Fruit fly (Drosophila melanogaster) whole organism, embryonic: ENCODE measurements around the gene Hpd.

Source experiments
- Asciz ChIP-seq: fragments of 200-800 bp; sonication (Bioruptor generic); optimal IDR thresholded peaks from 2 replicates; lab custom pipeline; 2017; ENCODE audit warnings: missing biosample characterization, mild to moderate bottlenecking, missing genetic modification characterization, missing genetic modification reagents
- C15 ChIP-seq: fragments of 200-800 bp; sonication (Bioruptor generic); IDR thresholded peaks from 3 replicates; pipeline ENCODE4 v1.3.6; 2022; ENCODE audit warnings: missing biosample characterization, missing genetic modification characterization
- CG1024 ChIP-seq: fragments of 200-800 bp; sonication (Bioruptor generic); IDR thresholded peaks from 2 replicates; pipeline ENCODE4 v1.3.6; 2022; ENCODE audit warnings: missing biosample characterization, missing genetic modification characterization
- CG11504 ChIP-seq: fragments of 200-800 bp; sonication (Bioruptor generic); optimal IDR thresholded peaks from 3 replicates; lab custom pipeline; 2019; ENCODE audit warnings: missing biosample characterization, mild to moderate bottlenecking, missing genetic modification characterization, moderate library complexity
- CG12391 ChIP-seq: fragments of 200-800 bp; sonication (Bioruptor generic); optimal IDR thresholded peaks from 3 replicates; lab custom pipeline; 2018; ENCODE audit warnings: missing biosample characterization, mild to moderate bottlenecking, missing genetic modification characterization, moderate library complexity
- CG12659 ChIP-seq: fragments of 200-800 bp; sonication (Bioruptor generic); optimal IDR thresholded peaks from 3 replicates; lab custom pipeline; 2017; ENCODE audit warnings: mild to moderate bottlenecking, missing biosample characterization, missing genetic modification reagents, missing genetic modification characterization
- CG13296 ChIP-seq: fragments of 200-800 bp; sonication (Bioruptor generic); optimal IDR thresholded peaks from 3 replicates; lab custom pipeline; 2018; ENCODE audit warnings: missing biosample characterization, mild to moderate bottlenecking, missing genetic modification characterization
- CG14965 ChIP-seq: fragments of 200-800 bp; sonication (Bioruptor generic); optimal IDR thresholded peaks from 2 replicates; lab custom pipeline; 2016; ENCODE audit warnings: missing biosample characterization, missing genetic modification characterization, borderline replicate concordance
- CG16863 ChIP-seq: fragments of 200-800 bp; sonication (Bioruptor generic); optimal IDR thresholded peaks from 3 replicates; lab custom pipeline; 2016; ENCODE audit warnings: missing biosample characterization, missing genetic modification characterization
- CG17359 ChIP-seq: fragments of 200-800 bp; sonication (Bioruptor generic); optimal IDR thresholded peaks from 3 replicates; lab custom pipeline; 2018; ENCODE audit warnings: missing biosample characterization, mild to moderate bottlenecking, missing genetic modification characterization, moderate library complexity
- CG17385 ChIP-seq: fragments of 200-800 bp; sonication (Bioruptor generic); optimal IDR thresholded peaks from 3 replicates; lab custom pipeline; 2018; ENCODE audit warnings: missing biosample characterization, mild to moderate bottlenecking, missing genetic modification characterization
- CG17568 ChIP-seq: fragments of 200-800 bp; sonication (Bioruptor generic); optimal IDR thresholded peaks from 2 replicates; lab custom pipeline; 2018; ENCODE audit warnings: missing biosample characterization, mild to moderate bottlenecking, missing genetic modification characterization, moderate library complexity
- CG2199 ChIP-seq: fragments of 200-800 bp; sonication (Bioruptor generic); IDR thresholded peaks from 3 replicates; pipeline ENCODE4 v1.3.6; 2022; ENCODE audit warnings: missing biosample characterization, missing genetic modification characterization
- CG6765 ChIP-seq: fragments of 200-800 bp; sonication (Bioruptor generic); optimal IDR thresholded peaks from 3 replicates; lab custom pipeline; 2017; ENCODE audit warnings: missing biosample characterization, mild to moderate bottlenecking, missing genetic modification characterization
- CG6813 ChIP-seq: fragments of 200-800 bp; sonication (Bioruptor generic); optimal IDR thresholded peaks from 2 replicates; lab custom pipeline; 2017; ENCODE audit warnings: missing biosample characterization, missing genetic modification characterization, mild to moderate bottlenecking, moderate library complexity, missing genetic modification reagents
- CG8290 ChIP-seq, 3 experiments: fragments of 200-800 bp; sonication (Bioruptor generic); optimal IDR thresholded peaks; 2 replicates each; lab custom pipeline; 2016 to 2019; ENCODE audit warnings: missing biosample characterization in 3 of 3, missing genetic modification characterization in 3 of 3, mild to moderate bottlenecking in 2 of 3, moderate library complexity in 1 of 3
- Ets97D ChIP-seq: fragments of 200-800 bp; sonication (Bioruptor generic); optimal IDR thresholded peaks from 3 replicates; lab custom pipeline; 2016; ENCODE audit warnings: missing biosample characterization, missing genetic modification characterization
- MBD-R2 ChIP-seq: fragments of 200-800 bp; sonication (Bioruptor generic); IDR thresholded peaks from 2 replicates; pipeline ENCODE4 v1.3.6; 2022; ENCODE audit warnings: missing biosample characterization, missing genetic modification characterization
- Nf-YC ChIP-seq: fragments of 200-800 bp; optimal IDR thresholded peaks from 3 replicates; lab custom pipeline; 2019; ENCODE audit warnings: missing biosample characterization, mild to moderate bottlenecking, missing genetic modification characterization, moderate library complexity
- NfI ChIP-seq: fragments of 200-800 bp; sonication (Bioruptor generic); optimal IDR thresholded peaks from 3 replicates; lab custom pipeline; 2018; ENCODE audit warnings: missing biosample characterization, mild to moderate bottlenecking, missing genetic modification characterization, moderate library complexity
- PHDP ChIP-seq: fragments of 200-800 bp; sonication (Bioruptor generic); optimal IDR thresholded peaks from 3 replicates; lab custom pipeline; 2018; ENCODE audit warnings: missing biosample characterization, mild to moderate bottlenecking, missing genetic modification characterization, moderate library complexity
- Sox100B ChIP-seq: fragments of 200-800 bp; sonication (Bioruptor generic); optimal IDR thresholded peaks from 3 replicates; lab custom pipeline; 2018; ENCODE audit warnings: missing biosample characterization, mild to moderate bottlenecking, missing genetic modification characterization
- Xrp1 ChIP-seq: fragments of 200-800 bp; sonication (Bioruptor generic); IDR thresholded peaks from 2 replicates; pipeline ENCODE4 v1.3.6; 2022; ENCODE audit warnings: missing biosample characterization, missing genetic modification characterization
- cg ChIP-seq: fragments of 200-800 bp; sonication (Bioruptor generic); optimal IDR thresholded peaks from 3 replicates; lab custom pipeline; 2019; ENCODE audit warnings: missing biosample characterization, mild to moderate bottlenecking, missing genetic modification characterization, moderate library complexity
- ci ChIP-seq: fragments of 200-800 bp; sonication (Bioruptor generic); IDR thresholded peaks from 3 replicates; pipeline ENCODE4 v1.3.6; 2022; ENCODE audit warnings: missing biosample characterization, missing genetic modification characterization
- crp ChIP-seq, 2 experiments: fragments of 200-800 bp; sonication (Bioruptor generic); optimal IDR thresholded peaks; 2 replicates in 1 of 2; 3 replicates in 1 of 2; lab custom pipeline; 2017; ENCODE audit warnings: missing biosample characterization in 2 of 2, missing genetic modification characterization in 2 of 2, mild to moderate bottlenecking in 1 of 2, moderate library complexity in 1 of 2
- da ChIP-seq: fragments of 200-800 bp; sonication (Bioruptor generic); optimal IDR thresholded peaks from 2 replicates; lab custom pipeline; 2016; ENCODE audit warnings: missing biosample characterization, missing genetic modification characterization
- fd102C ChIP-seq: fragments of 200-800 bp; sonication (Bioruptor generic); optimal IDR thresholded peaks from 2 replicates; lab custom pipeline; 2018; ENCODE audit warnings: missing biosample characterization, mild to moderate bottlenecking, missing genetic modification characterization, moderate library complexity
- gsb-n ChIP-seq: fragments of 200-800 bp; sonication (Bioruptor generic); optimal IDR thresholded peaks from 3 replicates; lab custom pipeline; 2018; ENCODE audit warnings: missing biosample characterization, mild to moderate bottlenecking, missing genetic modification characterization
- h ChIP-seq: fragments of >200 bp; optimal IDR thresholded peaks from 2 replicates; lab custom pipeline; 2017
- hb ChIP-seq: fragments of 200-800 bp; sonication (Bioruptor generic); IDR thresholded peaks from 3 replicates; pipeline ENCODE4 v1.3.6; 2022; ENCODE audit warnings: missing biosample characterization, missing genetic modification characterization; ENCODE audit not compliant: partially characterized antibody
- hkb ChIP-seq, 2 experiments: fragments of 200-800 bp in 1 of 2; fragments of >200 bp in 1 of 2; sonication (Bioruptor generic) in 1 of 2; IDR thresholded peaks in 1 of 2; optimal IDR thresholded peaks in 1 of 2; 2 replicates each; pipeline versions ENCODE4 v1.3.6 to Lab custom; 2017 to 2022; ENCODE audit warnings: missing biosample characterization in 1 of 2, missing genetic modification characterization in 1 of 2
- mirr ChIP-seq: fragments of 200-800 bp; sonication (Bioruptor generic); optimal IDR thresholded peaks from 3 replicates; lab custom pipeline; 2018; ENCODE audit warnings: missing biosample characterization, mild to moderate bottlenecking, missing genetic modification characterization
- onecut ChIP-seq: fragments of 200-800 bp; sonication (Bioruptor generic); IDR thresholded peaks from 2 replicates; pipeline ENCODE4 v1.3.6; 2022; ENCODE audit warnings: missing biosample characterization, missing genetic modification characterization
- prd ChIP-seq, 3 experiments: fragments of >200 bp in 2 of 3; fragments of 200-800 bp in 1 of 3; sonication (Bioruptor generic) in 1 of 3; optimal IDR thresholded peaks in 2 of 3; IDR thresholded peaks in 1 of 3; 2 replicates in 2 of 3; 3 replicates in 1 of 3; pipeline versions ENCODE4 v1.3.6 to Lab custom; 2017 to 2022; ENCODE audit warnings: missing biosample characterization in 1 of 3, missing genetic modification characterization in 1 of 3
- scrt ChIP-seq: fragments of 200-800 bp; sonication (Bioruptor generic); optimal IDR thresholded peaks from 2 replicates; lab custom pipeline; 2018; ENCODE audit warnings: missing biosample characterization, mild to moderate bottlenecking, missing genetic modification characterization, moderate library complexity
- sd ChIP-seq: fragments of 200-800 bp; sonication (Bioruptor generic); optimal IDR thresholded peaks from 3 replicates; lab custom pipeline; 2018; ENCODE audit warnings: missing biosample characterization, mild to moderate bottlenecking, missing genetic modification characterization, moderate library complexity
- slou ChIP-seq: fragments of 200-800 bp; sonication (Bioruptor generic); optimal IDR thresholded peaks from 3 replicates; lab custom pipeline; 2016; ENCODE audit warnings: missing biosample characterization, missing genetic modification characterization
- vvl ChIP-seq: fragments of 200-800 bp; sonication (Bioruptor generic); IDR thresholded peaks from 2 replicates; pipeline ENCODE4 v1.3.6; 2022; ENCODE audit warnings: missing biosample characterization, missing genetic modification characterization
- zen2 ChIP-seq: fragments of 200-800 bp; sonication (Bioruptor generic); IDR thresholded peaks from 3 replicates; pipeline ENCODE4 v1.3.6; 2022; ENCODE audit warnings: missing biosample characterization, missing genetic modification characterization; ENCODE audit not compliant: partially characterized antibody

The Hpd gene

DNA sequence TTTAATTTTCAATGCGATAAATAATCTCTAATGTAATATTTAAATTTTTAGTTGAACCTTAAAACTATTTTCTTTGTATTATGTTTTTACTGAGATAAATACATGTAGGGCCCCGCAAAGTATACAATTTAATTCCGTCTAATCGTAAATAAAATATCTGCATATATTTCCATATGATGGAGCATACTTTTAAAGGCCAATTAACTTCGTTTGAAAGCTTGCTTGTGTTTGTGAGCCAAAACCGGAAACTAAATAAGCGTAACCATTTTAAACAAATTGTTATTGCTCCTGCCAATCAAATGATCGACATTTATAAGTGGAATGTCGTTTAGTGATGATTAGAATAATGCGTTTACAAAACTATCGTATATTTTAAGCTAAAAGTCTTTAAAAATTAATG is 28.9 kb downstream of the Hpd start (continued):
- TF ChIP-seq CG12391 (tag; lab: Kevin White, UChicago): peak; percentile 4
- peak; percentile 8 for TF ChIP-seq CG12659 (GFP tag; lab: Kevin White, UChicago)
- peak; percentile 61 for TF ChIP-seq vvl (GFP tag; lab: Robert Waterston, UW)
- peak; percentile 23 for TF ChIP-seq CG17568 (GFP tag; lab: Kevin White, UChicago)
- TF ChIP-seq CG11504 (tag; lab: Kevin White, UChicago): no peak
- TF ChIP-seq hb (GFP tag; lab: Robert Waterston, UW): no peak
- TF ChIP-seq slou (GFP tag; lab: Kevin White, UChicago): no peak
- TF ChIP-seq CG14965: no peak
- TF ChIP-seq CG6765: peak; percentile 17
- no peak for TF ChIP-seq hkb (optimal IDR thresholded peaks at IDR 0.05; lab: Kevin White, UChicago)
- 0 out of 2 replicates have a peak, but pooled peaks have one; percentile 20 for TF ChIP-seq hkb (GFP tag; IDR thresholded peaks at IDR 0.05; lab: Robert Waterston, UW)
- TF ChIP-seq prd (optimal IDR thresholded peaks at IDR 0.05; lab: Kevin White, UChicago): no peak
- no peak for TF ChIP-seq prd (GFP tag; IDR thresholded peaks at IDR 0.05; lab: Robert Waterston, UW)
- TF ChIP-seq h (lab: Kevin White, UChicago): no peak
- no peak for TF ChIP-seq CG16863 (GFP tag; lab: Kevin White, UChicago)
- TF ChIP-seq mirr (GFP tag; lab: Kevin White, UChicago): peak; percentile 26
- TF ChIP-seq PHDP: peak; percentile 35
- peak; percentile 60 for TF ChIP-seq cg (GFP tag; lab: Kevin White, UChicago)
- TF ChIP-seq Xrp1 (GFP tag; lab: Robert Waterston, UW): no peak
- peak; percentile 18 for TF ChIP-seq gsb-n (tag; lab: Kevin White, UChicago)
- peak; percentile 22 for TF ChIP-seq CG17385 (GFP tag; lab: Kevin White, UChicago)
- TF ChIP-seq fd102C (GFP tag; lab: Kevin White, UChicago): no peak
- TF ChIP-seq CG13296 (GFP tag; lab: Kevin White, UChicago): peak; percentile 13
- TF ChIP-seq CG6813 (GFP tag; lab: Kevin White, UChicago): no peak
- no peak for TF ChIP-seq zen2 (GFP tag; lab: Robert Waterston, UW)
- peak; percentile 10 for TF ChIP-seq NfI
- TF ChIP-seq Ets97D (GFP tag; lab: Kevin White, UChicago): peak; percentile 90
- peak; percentile 26 for TF ChIP-seq sd (tag; lab: Kevin White, UChicago)
- TF ChIP-seq ci (GFP tag; lab: Robert Waterston, UW): peak; percentile 7; the same call in 1 of the 3 replicates
- no peak for TF ChIP-seq CG1024 (GFP tag; lab: Robert Waterston, UW)
- peak; percentile 27 for TF ChIP-seq Sox100B (GFP tag; lab: Kevin White, UChicago)
- no peak for TF ChIP-seq CG8290 (GFP tag; optimal IDR thresholded peaks at IDR 0.05; lab: Kevin White, UChicago)
- TF ChIP-seq CG8290 (tag; optimal IDR thresholded peaks at IDR 0.05; lab: Kevin White, UChicago): peak in 1 of 2 experiments; percentile 17
- peak; percentile 16 for TF ChIP-seq CG17359 (tag; lab: Kevin White, UChicago)
- TF ChIP-seq, all 482 proteins: peak for 26

DNA sequence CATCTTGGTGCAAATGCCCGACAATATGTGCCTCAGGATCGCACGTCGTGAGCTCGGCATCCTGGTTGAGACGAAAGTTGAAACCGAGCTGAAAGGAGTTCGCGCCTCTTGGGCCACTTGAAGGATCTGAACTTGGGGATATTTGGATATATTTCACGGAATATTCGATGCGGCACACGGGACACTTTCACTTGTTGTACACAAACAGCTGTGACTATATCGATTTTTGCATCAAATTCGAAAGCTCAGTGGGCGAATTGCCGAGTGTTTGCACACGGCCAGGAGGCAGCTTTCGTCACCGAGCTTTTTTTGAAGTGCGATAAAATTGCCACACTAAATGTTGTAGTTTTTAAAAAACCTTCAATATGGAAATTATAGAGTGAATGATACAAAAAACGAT is 29.3 kb downstream of the Hpd start, which contains the start of gene CG13248:
Gene CG13248, minus strand, starts transcription at position 222 of the 400 bp plus-strand sequence.
- 0 out of 3 replicates have a peak, but pooled peaks have one; percentile 4 for TF ChIP-seq CG2199 (GFP tag; lab: Robert Waterston, UW)
- peak; percentile 95 for TF ChIP-seq onecut
- TF ChIP-seq MBD-R2 (GFP tag; lab: Robert Waterston, UW): peak; percentile 22; the same call in 1 of the 2 replicates
- peak; percentile 63 for TF ChIP-seq scrt (GFP tag; lab: Kevin White, UChicago)
- TF ChIP-seq da (GFP tag; lab: Kevin White, UChicago): no peak
- TF ChIP-seq Asciz (GFP tag; lab: Kevin White, UChicago): no peak
- TF ChIP-seq C15: no peak
- peak in 1 of 2 experiments; percentile 15 for TF ChIP-seq crp (GFP tag; optimal IDR thresholded peaks at IDR 0.05; lab: Kevin White, UChicago)
- TF ChIP-seq Nf-YC (tag; lab: Kevin White, UChicago): no peak
- TF ChIP-seq, all 482 proteins: peak for 5
